Worm (Caenorhabditis elegans) whole organism, young adult: Measurements from ENCODE around the gene enri-1.
A peak's percentile ranks its signal among the peaks of the same experiment; 100 is the strongest.

ENCODE experiments used
- B0261.1 ChIP-seq: sonication (generic microtip); optimal IDR thresholded peaks from 2 replicates; lab custom pipeline; 2016; ENCODE audit warnings: mild to moderate bottlenecking, missing genetic modification characterization, moderate library complexity, missing compliant biosample characterization
- D2030.7 ChIP-seq: fragments of 200-800 bp; sonication (Bioruptor generic); IDR thresholded peaks from 2 replicates; pipeline ENCODE4 v1.3.6; 2022; ENCODE audit warnings: missing genetic modification reagents, missing genetic modification characterization, missing compliant biosample characterization
- F10E7.11 ChIP-seq: sonication (generic microtip); optimal IDR thresholded peaks from 2 replicates; lab custom pipeline; 2017; ENCODE audit warnings: mild to moderate bottlenecking, missing genetic modification characterization, moderate library complexity, missing compliant biosample characterization
- F22D6.2 ChIP-seq: sonication (generic microtip); optimal IDR thresholded peaks from 2 replicates; lab custom pipeline; 2016; ENCODE audit warnings: mild to moderate bottlenecking, missing genetic modification characterization, missing compliant biosample characterization
- F23B12.7 ChIP-seq: sonication (generic microtip); optimal IDR thresholded peaks from 2 replicates; lab custom pipeline; 2017; ENCODE audit warnings: missing genetic modification characterization, mild to moderate bottlenecking, missing compliant biosample characterization, antibody characterized with exemption, moderate library complexity; ENCODE audit not compliant: insufficient read depth
- F49E8.2 ChIP-seq: sonication (generic microtip); optimal IDR thresholded peaks from 3 replicates; lab custom pipeline; 2017; ENCODE audit warnings: missing genetic modification characterization, mild to moderate bottlenecking, missing compliant biosample characterization, antibody characterized with exemption, moderate library complexity; ENCODE audit not compliant: insufficient read depth
- F52B5.7 ChIP-seq: sonication (generic microtip); optimal IDR thresholded peaks from 2 replicates; lab custom pipeline; 2016; ENCODE audit warnings: mild to moderate bottlenecking, missing genetic modification characterization, missing compliant biosample characterization
- F55B11.4 ChIP-seq: sonication (generic microtip); optimal IDR thresholded peaks from 2 replicates; lab custom pipeline; 2016; ENCODE audit warnings: missing compliant biosample characterization, missing genetic modification characterization, borderline replicate concordance; ENCODE audit not compliant: insufficient read depth
- F57A8.1 ChIP-seq: fragments of 200-800 bp; sonication (Bioruptor generic); optimal IDR thresholded peaks from 2 replicates; lab custom pipeline; 2018; ENCODE audit warnings: mild to moderate bottlenecking, missing genetic modification characterization, moderate library complexity, missing compliant biosample characterization
- K11D2.4 ChIP-seq: fragments of 200-800 bp; sonication (Bioruptor generic); IDR thresholded peaks from 2 replicates; pipeline ENCODE4 v1.3.6; 2022; ENCODE audit warnings: missing genetic modification reagents, missing genetic modification characterization, missing compliant biosample characterization
- T26A5.8 ChIP-seq: sonication (generic microtip); optimal IDR thresholded peaks from 2 replicates; lab custom pipeline; 2016; ENCODE audit warnings: missing genetic modification characterization, missing compliant biosample characterization
- ZK185.1 ChIP-seq: sonication (generic microtip); optimal IDR thresholded peaks from 2 replicates; lab custom pipeline; 2016; ENCODE audit warnings: mild to moderate bottlenecking, missing genetic modification characterization, missing compliant biosample characterization; ENCODE audit not compliant: poor library complexity, severe bottlenecking
- aptf-2 ChIP-seq: fragments of 200-800 bp; sonication (Bioruptor generic); conservative IDR thresholded peaks from 2 replicates; pipeline ENCODE4 v1.3.6; 2022; ENCODE audit warnings: missing genetic modification reagents, missing genetic modification characterization, missing compliant biosample characterization
- atf-7 ChIP-seq: sonication (generic microtip); optimal IDR thresholded peaks from 2 replicates; lab custom pipeline; 2017; ENCODE audit warnings: mild to moderate bottlenecking, missing genetic modification characterization, missing compliant biosample characterization
- attf-3 ChIP-seq: fragments of 200-800 bp; sonication (Bioruptor generic); conservative IDR thresholded peaks from 2 replicates; pipeline ENCODE4 v1.3.6; 2022; ENCODE audit warnings: missing genetic modification reagents, missing genetic modification characterization, missing compliant biosample characterization
- attf-5 ChIP-seq: fragments of 200-800 bp; sonication (Bioruptor generic); optimal IDR thresholded peaks from 2 replicates; lab custom pipeline; 2018; ENCODE audit warnings: mild to moderate bottlenecking, missing genetic modification characterization, missing compliant biosample characterization
- ccch-3 ChIP-seq: fragments of 200-800 bp; sonication (Bioruptor generic); optimal IDR thresholded peaks from 2 replicates; lab custom pipeline; 2018; ENCODE audit warnings: mild to moderate bottlenecking, missing genetic modification characterization, missing compliant biosample characterization
- cebp-2 ChIP-seq: fragments of 200-800 bp; sonication (Bioruptor generic); IDR thresholded peaks from 2 replicates; pipeline ENCODE4 v1.3.6; 2022; ENCODE audit warnings: missing genetic modification characterization, missing compliant biosample characterization
- ceh-27 ChIP-seq: fragments of 200-800 bp; sonication (Bioruptor generic); optimal IDR thresholded peaks from 2 replicates; lab custom pipeline; 2018; ENCODE audit warnings: mild to moderate bottlenecking, missing genetic modification characterization, moderate library complexity, missing compliant biosample characterization
- ceh-58 ChIP-seq: fragments of 200-800 bp; sonication (Bioruptor generic); IDR thresholded peaks from 2 replicates; pipeline ENCODE4 v1.3.6; 2022; ENCODE audit warnings: missing genetic modification characterization, missing compliant biosample characterization
- chd-7 ChIP-seq: sonication (generic microtip); optimal IDR thresholded peaks from 2 replicates; lab custom pipeline; 2016; ENCODE audit warnings: mild to moderate bottlenecking, missing genetic modification characterization, moderate library complexity, missing compliant biosample characterization
- die-1 ChIP-seq: sonication (generic microtip); optimal IDR thresholded peaks from 2 replicates; lab custom pipeline; 2016; ENCODE audit warnings: missing genotype, mild to moderate bottlenecking, missing genetic modification characterization, missing compliant biosample characterization
- egl-44 ChIP-seq: fragments of 200-800 bp; sonication (Bioruptor generic); IDR thresholded peaks from 2 replicates; pipeline ENCODE4 v1.3.6; 2022; ENCODE audit warnings: missing genetic modification reagents, missing genetic modification characterization, missing compliant biosample characterization
- ekl-4 ChIP-seq: fragments of 200-800 bp; sonication (Bioruptor generic); IDR thresholded peaks from 2 replicates; pipeline ENCODE4 v1.3.6; 2022; ENCODE audit warnings: missing genetic modification reagents, missing genetic modification characterization, missing compliant biosample characterization
- ets-4 ChIP-seq: fragments of 200-800 bp; sonication (Bioruptor generic); optimal IDR thresholded peaks from 2 replicates; lab custom pipeline; 2018; ENCODE audit warnings: mild to moderate bottlenecking, missing genetic modification characterization, missing compliant biosample characterization
- hlh-26 ChIP-seq: fragments of 200-800 bp; sonication (Bioruptor generic); conservative IDR thresholded peaks from 2 replicates; pipeline ENCODE4 v1.3.6; 2022; ENCODE audit warnings: missing genetic modification reagents, missing genetic modification characterization, missing compliant biosample characterization
- hmg-1.2 ChIP-seq: fragments of 200-800 bp; sonication (Bioruptor generic); IDR thresholded peaks from 2 replicates; pipeline ENCODE4 v1.3.6; 2022; ENCODE audit warnings: missing genetic modification reagents, missing genetic modification characterization, missing compliant biosample characterization
- hsf-1 ChIP-seq: fragments of 200-800 bp; sonication (Bioruptor generic); IDR thresholded peaks from 2 replicates; pipeline ENCODE4 v1.3.6; 2022; ENCODE audit warnings: missing genetic modification reagents, missing genetic modification characterization, missing compliant biosample characterization
- lin-35 ChIP-seq, 3 experiments: fragments of 150-350 bp in 2 of 3; sonication (generic microtip) in 1 of 3; optimal IDR thresholded peaks; 2 replicates each; lab custom pipeline; 2014 to 2018; ENCODE audit warnings: missing biosample characterization in 3 of 3, missing genetic modification characterization in 3 of 3, missing genetic modification reagents in 3 of 3
- lin-40 ChIP-seq: sonication (generic microtip); optimal IDR thresholded peaks from 2 replicates; lab custom pipeline; 2016; ENCODE audit warnings: missing genetic modification characterization, mild to moderate bottlenecking, missing compliant biosample characterization, missing genotype, missing genetic modification reagents
- lir-1 ChIP-seq: fragments of 200-800 bp; sonication (Bioruptor generic); conservative IDR thresholded peaks from 2 replicates; pipeline ENCODE4 v1.3.6; 2022; ENCODE audit warnings: missing genetic modification reagents, missing genetic modification characterization, missing compliant biosample characterization
- mxl-1 ChIP-seq: sonication (generic microtip); optimal IDR thresholded peaks from 2 replicates; lab custom pipeline; 2016; ENCODE audit warnings: missing genetic modification characterization, missing compliant biosample characterization
- nhr-80 ChIP-seq: sonication (generic microtip); optimal IDR thresholded peaks from 2 replicates; lab custom pipeline; 2016; ENCODE audit warnings: missing genetic modification characterization, missing compliant biosample characterization
- nhr-90 ChIP-seq: sonication (generic microtip); optimal IDR thresholded peaks from 2 replicates; lab custom pipeline; 2016; ENCODE audit warnings: missing genotype, mild to moderate bottlenecking, missing genetic modification characterization, missing compliant biosample characterization
- rcor-1 ChIP-seq: fragments of 200-800 bp; sonication (Bioruptor generic); IDR thresholded peaks from 2 replicates; pipeline ENCODE4 v1.3.6; 2022; ENCODE audit warnings: missing genetic modification reagents, missing genetic modification characterization, missing compliant biosample characterization
- repo-1 ChIP-seq: sonication (generic microtip); optimal IDR thresholded peaks from 2 replicates; lab custom pipeline; 2017; ENCODE audit warnings: mild to moderate bottlenecking, missing genetic modification characterization, missing compliant biosample characterization
- snpc-4 ChIP-seq, 5 experiments: fragments of 150-350 bp in 1 of 5; sonication (generic microtip) in 4 of 5; optimal IDR thresholded peaks; 2 replicates each; lab custom pipeline; 2014 to 2018; ENCODE audit warnings: missing genetic modification characterization in 5 of 5, missing biosample characterization in 3 of 5, antibody characterized with exemption in 2 of 5, mild to moderate bottlenecking in 2 of 5, missing compliant biosample characterization in 2 of 5, missing genotype in 2 of 5, moderate library complexity in 2 of 5, missing genetic modification reagents in 1 of 5
- tbp1 ChIP-seq: fragments of 200-800 bp; sonication (Bioruptor generic); optimal IDR thresholded peaks from 2 replicates; lab custom pipeline; 2018; ENCODE audit warnings: mild to moderate bottlenecking, missing genetic modification characterization, missing compliant biosample characterization
- tlf-1 ChIP-seq: fragments of 200-800 bp; sonication (Bioruptor generic); optimal IDR thresholded peaks from 2 replicates; lab custom pipeline; 2018; ENCODE audit warnings: mild to moderate bottlenecking, missing genetic modification characterization, missing compliant biosample characterization
- ztf-18 ChIP-seq: sonication (generic microtip); optimal IDR thresholded peaks from 2 replicates; lab custom pipeline; 2016; ENCODE audit warnings: missing genotype, mild to moderate bottlenecking, missing genetic modification characterization, missing compliant biosample characterization

The enri-1 gene

ce11 chrII:2348005-2348404 is 6.6 kb upstream of the enri-1 start:
- TF ChIP-seq hsf-1 = peak; percentile 93

ce11 chrII:2346672-2347071 is 5.3 kb upstream of the enri-1 start, which contains the start of gene F43C11.4:
Gene F43C11.4 (plus strand): TSS chrII:2346972.
- TF ChIP-seq ceh-58 (no peak), F57A8.1 (GFP tag; lab: Kevin White, UChicago) (no peak), lir-1 (GFP tag; lab: Robert Waterston, UW) (no peak), F49E8.2 (tag; lab: Kevin White, UChicago) (no peak), D2030.7 (no peak), T26A5.8 (tag; lab: Kevin White, UChicago) (no peak), hsf-1 (no peak), nhr-80 (tag; lab: Kevin White, UChicago) (no peak), hlh-26 (no peak), ZK185.1 (tag; lab: Kevin White, UChicago) (no peak), egl-44 (no peak), rcor-1 (GFP tag; lab: Robert Waterston, UW) (no peak), nhr-90 (no peak), ceh-27 (GFP tag; lab: Kevin White, UChicago) (no peak), F52B5.7 (no peak), tlf-1 (GFP tag; lab: Kevin White, UChicago) (no peak), F23B12.7 (tag; lab: Kevin White, UChicago) (no peak)

ce11 chrII:2342004-2342479 is 627 bp upstream of the enri-1 start, which contains the start of gene F43C11.6:
Gene F43C11.6 (plus strand): TSS chrII:2342429.
- TF ChIP-seq ccch-3 (GFP tag; lab: Kevin White, UChicago) (no peak), attf-5 (peak; percentile 25), ets-4 (GFP tag; lab: Kevin White, UChicago) (no peak), F52B5.7 (no peak), attf-3 (GFP tag; lab: Robert Waterston, UW) (peak; percentile 89), die-1 (tag; lab: Kevin White, UChicago) (no peak), aptf-2 (GFP tag; lab: Robert Waterston, UW) (no peak), ekl-4 (GFP tag; lab: Robert Waterston, UW) (no peak)

- TF ChIP-seq hmg-1.2 (GFP tag; lab: Robert Waterston, UW) = peak; percentile 47; the same call in 1 of the 2 replicates
- no peak for TF ChIP-seq snpc-4 (GFP tag; optimal IDR thresholded peaks at IDR 0.05; lab: Kevin White, UChicago)
- no peak for TF ChIP-seq snpc-4 (tag; optimal IDR thresholded peaks at IDR 0.05; lab: Kevin White, UChicago)
- no peak for TF ChIP-seq atf-7
Observed at ce11 chrII:2340974-2341373, 441 bp downstream of the enri-1 start.

ce11 chrII:2336177-2336576 is 5.2 kb downstream of the enri-1 start:
- TF ChIP-seq mxl-1 (tag; lab: Kevin White, UChicago) (no peak), chd-7 (tag; lab: Kevin White, UChicago) (no peak), tbp1 (GFP tag; lab: Kevin White, UChicago) (no peak), B0261.1 (tag; lab: Kevin White, UChicago) (no peak), F10E7.11 (tag; lab: Kevin White, UChicago) (no peak), T26A5.8 (tag; lab: Kevin White, UChicago) (no peak), repo-1 (tag; lab: Kevin White, UChicago) (no peak), ztf-18 (tag; lab: Kevin White, UChicago) (no peak), F22D6.2 (no peak), lin-35 (GFP tag; optimal IDR thresholded peaks at IDR 0.05; lab: Kevin White, UChicago) (no peak), lir-1 (GFP tag; lab: Robert Waterston, UW) (no peak), cebp-2 (GFP tag; lab: Robert Waterston, UW) (no peak), lin-40 (no peak), K11D2.4 (GFP tag; lab: Robert Waterston, UW) (no peak), F55B11.4 (no peak)
